Worm (Caenorhabditis elegans): Measurements from ENCODE around the gene Y53F4B.18.

DNA sequence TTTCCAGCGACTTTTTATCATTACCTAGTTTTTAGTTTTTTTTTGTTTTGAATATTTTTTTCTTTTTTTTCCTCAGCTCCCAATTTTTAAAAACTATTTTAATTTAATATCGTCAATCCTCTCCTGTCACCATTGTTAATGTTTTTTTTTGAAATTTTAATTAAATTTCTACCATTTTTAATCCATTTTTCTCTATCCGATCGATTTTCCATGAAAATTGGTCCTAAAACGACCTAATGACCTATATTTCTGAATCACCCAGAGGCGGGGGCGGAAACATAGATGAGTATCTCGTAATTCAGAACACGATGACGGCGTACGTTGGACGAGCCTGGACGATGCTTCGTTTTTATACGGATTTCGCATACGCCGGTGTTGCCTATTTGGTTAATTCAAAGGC, 38.4 kb upstream of the Y53F4B.18 start, which contains the start of gene Y53F4B.39:
- TF ChIP-seq flt-1 (GFP tag; IDR thresholded peaks at IDR 0.05) (no peak), aly-1 (tag; optimal IDR thresholded peaks at IDR 0.05) (no peak), scrt-1 (GFP tag; IDR thresholded peaks at IDR 0.05) (no peak), ceh-36 (tag; optimal IDR thresholded peaks at IDR 0.05) (no peak), ama-1 (optimal IDR thresholded peaks at IDR 0.05) (no peak), tbx-37 (GFP tag; conservative IDR thresholded peaks at IDR 0.05) (no peak), ets-7 (tag; optimal IDR thresholded peaks at IDR 0.05) (no peak), pes-1 (GFP tag; IDR thresholded peaks at IDR 0.05) (no peak), hmg-4 (GFP tag; optimal IDR thresholded peaks at IDR 0.05) (no peak)
